Worm (Caenorhabditis elegans) whole organism, early embryonic: Measurements from ENCODE around the gene ccnk-1.

Experiments
- B0310.2 ChIP-seq: sonication (generic microtip); optimal IDR thresholded peaks from 2 replicates; lab custom pipeline; 2016; ENCODE audit warnings: mild to moderate bottlenecking, missing genetic modification characterization, missing compliant biosample characterization
- F13C5.2 ChIP-seq: sonication (generic microtip); optimal IDR thresholded peaks from 2 replicates; lab custom pipeline; 2017; ENCODE audit warnings: mild to moderate bottlenecking, missing genetic modification characterization, inconsistent platforms, missing compliant biosample characterization
- aly-1 ChIP-seq: sonication (generic microtip); optimal IDR thresholded peaks from 2 replicates; lab custom pipeline; 2016; ENCODE audit warnings: missing genetic modification characterization, missing compliant biosample characterization
- ama-1 ChIP-seq: fragments of 150-350 bp; optimal IDR thresholded peaks from 2 replicates; lab custom pipeline; 2014
- ceh-13 ChIP-seq: fragments of 200-800 bp; sonication (Bioruptor generic); optimal IDR thresholded peaks from 2 replicates; lab custom pipeline; 2018; ENCODE audit warnings: mild to moderate bottlenecking, missing genetic modification characterization, missing compliant biosample characterization
- flt-1 ChIP-seq: fragments of 200-800 bp; sonication (Bioruptor generic); IDR thresholded peaks from 2 replicates; pipeline ENCODE4 v1.3.6; 2022; ENCODE audit warnings: missing genetic modification characterization, missing compliant biosample characterization
- hmbx-1 ChIP-seq: sonication (generic microtip); optimal IDR thresholded peaks from 2 replicates; lab custom pipeline; 2016; ENCODE audit warnings: mild to moderate bottlenecking, missing genetic modification characterization, missing compliant biosample characterization
- hmg-4 ChIP-seq: fragments of 200-800 bp; sonication (Bioruptor generic); optimal IDR thresholded peaks from 2 replicates; lab custom pipeline; 2018; ENCODE audit warnings: mild to moderate bottlenecking, missing genetic modification characterization, missing compliant biosample characterization
- pes-1 ChIP-seq: fragments of 200-800 bp; sonication (Bioruptor generic); IDR thresholded peaks from 2 replicates; pipeline ENCODE4 v1.3.6; 2022; ENCODE audit warnings: missing genetic modification reagents, missing genetic modification characterization, missing compliant biosample characterization
- tbx-11 ChIP-seq: fragments of 200-800 bp; sonication (Bioruptor generic); IDR thresholded peaks from 2 replicates; pipeline ENCODE4 v1.3.6; 2022; ENCODE audit warnings: missing genetic modification characterization, missing compliant biosample characterization

ce11 chrV:14638075-14638474, 25.7 kb downstream of the ccnk-1 start:
- no peak for TF ChIP-seq hmbx-1 (tag; lab: Kevin White, UChicago)
- no peak for TF ChIP-seq flt-1 (GFP tag; lab: Robert Waterston, UW)
- no peak for TF ChIP-seq ama-1
- no peak for TF ChIP-seq aly-1 (tag; lab: Kevin White, UChicago)
- TF ChIP-seq F13C5.2 (tag; lab: Kevin White, UChicago): no peak
- no peak for TF ChIP-seq hmg-4 (GFP tag; lab: Kevin White, UChicago)
- no peak for TF ChIP-seq pes-1
- TF ChIP-seq B0310.2 (tag; lab: Kevin White, UChicago): no peak
- no peak for TF ChIP-seq tbx-11 (GFP tag; lab: Robert Waterston, UW)
- no peak for TF ChIP-seq ceh-13 (GFP tag; lab: Kevin White, UChicago)
